Worm (Caenorhabditis elegans) whole organism, midembryonic: Measurements from ENCODE around the gene lurp-2.

Experiments used
- T22C8.4 ChIP-seq: fragments of 200-800 bp; sonication (Bioruptor generic); IDR thresholded peaks from 2 replicates; pipeline ENCODE4 v1.3.6; 2022; ENCODE audit warnings: missing genetic modification characterization, missing compliant biosample characterization
- flt-1 ChIP-seq: fragments of 200-800 bp; sonication (Bioruptor generic); IDR thresholded peaks from 2 replicates; pipeline ENCODE4 v1.3.6; 2022; ENCODE audit warnings: missing genetic modification characterization, missing compliant biosample characterization
- klf-2 ChIP-seq: fragments of 200-800 bp; sonication (Bioruptor generic); conservative IDR thresholded peaks from 2 replicates; pipeline ENCODE4 v1.3.6; 2022; ENCODE audit warnings: missing genetic modification reagents, missing genetic modification characterization, missing compliant biosample characterization

DNA sequence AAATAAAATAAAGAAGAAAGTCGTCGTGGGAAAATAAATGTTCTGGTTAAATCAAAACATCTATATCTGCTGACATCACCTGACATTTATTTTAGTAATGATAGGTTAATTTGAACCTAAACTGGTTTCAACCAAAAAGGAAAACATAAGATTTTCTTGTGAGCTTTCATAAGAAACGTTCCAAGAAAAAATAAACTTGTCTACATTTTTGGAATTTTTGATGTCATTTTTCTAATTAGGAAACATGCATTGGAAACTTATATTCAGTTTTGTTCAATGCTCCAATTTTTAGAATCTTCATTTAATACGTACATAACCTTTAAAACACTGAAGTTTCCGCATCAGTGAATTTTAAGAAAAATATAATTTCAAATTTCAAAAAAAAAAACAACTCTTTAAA, 32.3 kb downstream of the lurp-2 start:
- TF ChIP-seq flt-1 (GFP tag; lab: Robert Waterston, UW), result no peak
- no peak for TF ChIP-seq T22C8.4 (GFP tag; lab: Robert Waterston, UW)
- TF ChIP-seq klf-2, result no peak
